Fruit fly (Drosophila melanogaster) whole organism, embryonic: ENCODE results near the gene CG32099.

Experiments used
- Awh ChIP-seq: fragments of 200-800 bp; sonication (Bioruptor generic); IDR thresholded peaks from 2 replicates; pipeline ENCODE4, ENCODE4 v1.3.6; 2022; ENCODE audit warnings: missing biosample characterization, missing genetic modification characterization
- B-H1 ChIP-seq: fragments of 200-800 bp; sonication (Bioruptor generic); IDR thresholded peaks from 3 replicates; pipeline ENCODE4 v1.3.6; 2022; ENCODE audit warnings: missing biosample characterization, missing genetic modification characterization
- BEAF-32 ChIP-seq: fragments of 200-800 bp; sonication (Bioruptor generic); optimal IDR thresholded peaks from 3 replicates; lab custom pipeline; 2017; ENCODE audit warnings: missing biosample characterization, missing genetic modification characterization, mild to moderate bottlenecking, moderate library complexity, missing genetic modification reagents
- BtbVII ChIP-seq: fragments of 200-800 bp; sonication (Bioruptor generic); optimal IDR thresholded peaks from 3 replicates; lab custom pipeline; 2017; ENCODE audit warnings: missing biosample characterization, mild to moderate bottlenecking, missing genetic modification characterization
- CG10979 ChIP-seq: fragments of 200-800 bp; sonication (Bioruptor generic); optimal IDR thresholded peaks from 2 replicates; lab custom pipeline; 2018; ENCODE audit warnings: missing biosample characterization, mild to moderate bottlenecking, missing genetic modification characterization, moderate library complexity
- CG11247 ChIP-seq: fragments of 200-800 bp; sonication (Bioruptor generic); IDR thresholded peaks from 2 replicates; pipeline ENCODE4 v1.3.6; 2022; ENCODE audit warnings: missing biosample characterization, missing genetic modification characterization
- CG12155 ChIP-seq: fragments of 200-800 bp; sonication (Bioruptor generic); optimal IDR thresholded peaks from 3 replicates; lab custom pipeline; 2016; ENCODE audit warnings: missing biosample characterization, missing genetic modification characterization
- CG13775 ChIP-seq: fragments of 200-800 bp; sonication (Bioruptor generic); optimal IDR thresholded peaks from 3 replicates; lab custom pipeline; 2017; ENCODE audit warnings: missing biosample characterization, mild to moderate bottlenecking, missing genetic modification characterization
- CG14441 ChIP-seq: fragments of 200-800 bp; sonication (Bioruptor generic); IDR thresholded peaks from 2 replicates; pipeline ENCODE4 v1.3.6; 2022; ENCODE audit warnings: missing biosample characterization, missing genetic modification characterization
- CG1529 ChIP-seq: fragments of 200-800 bp; sonication (Bioruptor generic); optimal IDR thresholded peaks from 3 replicates; lab custom pipeline; 2018; ENCODE audit warnings: missing biosample characterization, missing genetic modification characterization
- CG16813 ChIP-seq: fragments of 200-800 bp; sonication (Bioruptor generic); IDR thresholded peaks from 3 replicates; pipeline ENCODE4 v1.3.6; 2022; ENCODE audit warnings: missing biosample characterization, missing genetic modification characterization; ENCODE audit not compliant: partially characterized antibody
- CG16863 ChIP-seq: fragments of 200-800 bp; sonication (Bioruptor generic); optimal IDR thresholded peaks from 3 replicates; lab custom pipeline; 2016; ENCODE audit warnings: missing biosample characterization, missing genetic modification characterization
- CG17359 ChIP-seq: fragments of 200-800 bp; sonication (Bioruptor generic); optimal IDR thresholded peaks from 3 replicates; lab custom pipeline; 2018; ENCODE audit warnings: missing biosample characterization, mild to moderate bottlenecking, missing genetic modification characterization, moderate library complexity
- CG17385 ChIP-seq: fragments of 200-800 bp; sonication (Bioruptor generic); optimal IDR thresholded peaks from 3 replicates; lab custom pipeline; 2018; ENCODE audit warnings: missing biosample characterization, mild to moderate bottlenecking, missing genetic modification characterization
- CG31388 ChIP-seq: fragments of 200-800 bp; sonication (Bioruptor generic); optimal IDR thresholded peaks from 2 replicates; lab custom pipeline; 2016; ENCODE audit warnings: missing biosample characterization, missing genetic modification characterization
- CG3726 ChIP-seq: fragments of 200-800 bp; sonication (Bioruptor generic); IDR thresholded peaks from 3 replicates; pipeline ENCODE4, ENCODE4 v1.3.6; 2022; ENCODE audit warnings: missing biosample characterization, missing genetic modification characterization
- CG3995 ChIP-seq: fragments of 200-800 bp; sonication (Bioruptor generic); optimal IDR thresholded peaks from 3 replicates; lab custom pipeline; 2016; ENCODE audit warnings: missing biosample characterization, missing genetic modification characterization
- CG43689 ChIP-seq: fragments of 200-800 bp; sonication (Bioruptor generic); IDR thresholded peaks from 2 replicates; pipeline ENCODE4 v1.3.6; 2022; ENCODE audit warnings: missing biosample characterization, missing genetic modification characterization
- CG7357 ChIP-seq: fragments of 200-800 bp; sonication (Bioruptor generic); IDR thresholded peaks from 3 replicates; pipeline ENCODE4 v1.3.6; 2022; ENCODE audit warnings: missing biosample characterization, missing genetic modification characterization
- CG7786 ChIP-seq: fragments of 200-800 bp; sonication (Bioruptor generic); optimal IDR thresholded peaks from 2 replicates; lab custom pipeline; 2016; ENCODE audit warnings: missing biosample characterization, missing genetic modification characterization
- CG7928 ChIP-seq: fragments of 200-800 bp; sonication (Bioruptor generic); optimal IDR thresholded peaks from 2 replicates; lab custom pipeline; 2017; ENCODE audit warnings: missing biosample characterization, mild to moderate bottlenecking, missing genetic modification characterization
- CHES-1-like ChIP-seq: fragments of 200-800 bp; sonication (Bioruptor generic); optimal IDR thresholded peaks from 2 replicates; lab custom pipeline; 2016; ENCODE audit warnings: missing biosample characterization, missing genetic modification characterization
- Dad ChIP-seq: fragments of 200-800 bp; sonication (Bioruptor generic); optimal IDR thresholded peaks from 3 replicates; lab custom pipeline; 2016; ENCODE audit warnings: missing biosample characterization, missing genetic modification characterization
- HLH4C ChIP-seq: fragments of 200-800 bp; sonication (Bioruptor generic); IDR thresholded peaks from 3 replicates; pipeline ENCODE4 v1.3.6; 2022; ENCODE audit warnings: missing biosample characterization, missing genetic modification characterization; ENCODE audit not compliant: partially characterized antibody
- HmgZ ChIP-seq: fragments of 200-800 bp; sonication (Bioruptor generic); optimal IDR thresholded peaks from 2 replicates; lab custom pipeline; 2018; ENCODE audit warnings: missing biosample characterization, mild to moderate bottlenecking, missing genetic modification characterization
- Hr78 ChIP-seq, 2 experiments: fragments of 200-800 bp in 1 of 2; fragments of >200 bp in 1 of 2; sonication (Bioruptor generic) in 1 of 2; optimal IDR thresholded peaks; 2 replicates each; lab custom pipeline; 2017 to 2019; ENCODE audit warnings: missing biosample characterization in 2 of 2, missing genetic modification characterization in 2 of 2, mild to moderate bottlenecking in 1 of 2, moderate library complexity in 1 of 2
- Max ChIP-seq: fragments of 200-800 bp; sonication (Bioruptor generic); optimal IDR thresholded peaks from 2 replicates; lab custom pipeline; 2016; ENCODE audit warnings: missing biosample characterization, mild to moderate bottlenecking, missing genetic modification characterization
- NfI ChIP-seq: fragments of 200-800 bp; sonication (Bioruptor generic); optimal IDR thresholded peaks from 3 replicates; lab custom pipeline; 2018; ENCODE audit warnings: missing biosample characterization, mild to moderate bottlenecking, missing genetic modification characterization, moderate library complexity
- Six4 ChIP-seq: fragments of 200-800 bp; sonication (Bioruptor generic); optimal IDR thresholded peaks from 2 replicates; lab custom pipeline; 2016; ENCODE audit warnings: missing biosample characterization, missing genetic modification characterization
- Sry-δ ChIP-seq: fragments of 200-800 bp; sonication (Bioruptor generic); optimal IDR thresholded peaks from 2 replicates; lab custom pipeline; 2016; ENCODE audit warnings: missing biosample characterization, missing genetic modification characterization
- Stat92E ChIP-seq, 3 experiments: fragments of >200 bp in 2 of 3; fragments of 200-800 bp in 1 of 3; sonication (Bioruptor generic) in 1 of 3; optimal IDR thresholded peaks; 2 replicates each; lab custom pipeline; 2017 to 2019; ENCODE audit warnings: missing biosample characterization in 3 of 3, missing genetic modification characterization in 3 of 3, mild to moderate bottlenecking in 1 of 3, moderate library complexity in 1 of 3
- ap ChIP-seq: fragments of 200-800 bp; sonication (Bioruptor generic); IDR thresholded peaks from 2 replicates; pipeline ENCODE4 v1.3.6; 2022; ENCODE audit warnings: missing biosample characterization, missing genetic modification characterization
- chif ChIP-seq, 2 experiments: fragments of 200-800 bp; sonication (Bioruptor generic); optimal IDR thresholded peaks; 3 replicates each; lab custom pipeline; 2016; ENCODE audit warnings: missing biosample characterization in 2 of 2, missing genetic modification characterization in 2 of 2
- crc ChIP-seq: fragments of 200-800 bp; sonication (Bioruptor generic); optimal IDR thresholded peaks from 2 replicates; lab custom pipeline; 2016; ENCODE audit warnings: missing biosample characterization, missing genetic modification characterization
- dmrt11E ChIP-seq: fragments of 200-800 bp; sonication (Bioruptor generic); optimal IDR thresholded peaks from 3 replicates; lab custom pipeline; 2018; ENCODE audit warnings: missing biosample characterization, mild to moderate bottlenecking, missing genetic modification characterization, moderate library complexity
- dmrt99B ChIP-seq: fragments of 200-800 bp; sonication (Bioruptor generic); optimal IDR thresholded peaks from 2 replicates; lab custom pipeline; 2018; ENCODE audit warnings: missing biosample characterization, mild to moderate bottlenecking, missing genetic modification characterization, moderate library complexity
- ems ChIP-seq: fragments of 200-800 bp; sonication (Bioruptor generic); optimal IDR thresholded peaks from 3 replicates; lab custom pipeline; 2016; ENCODE audit warnings: missing biosample characterization, missing genetic modification characterization
- ftz-f1 ChIP-seq: fragments of 200-800 bp; sonication (Bioruptor generic); optimal IDR thresholded peaks from 2 replicates; lab custom pipeline; 2016; ENCODE audit warnings: missing biosample characterization, missing genetic modification characterization
- gem ChIP-seq: fragments of 200-800 bp; sonication (Bioruptor generic); optimal IDR thresholded peaks from 2 replicates; lab custom pipeline; 2019; ENCODE audit warnings: missing biosample characterization, mild to moderate bottlenecking, missing genetic modification characterization, moderate library complexity
- gro ChIP-seq: fragments of 200-800 bp; sonication (Bioruptor generic); optimal IDR thresholded peaks from 2 replicates; lab custom pipeline; 2016; ENCODE audit warnings: missing biosample characterization, missing genetic modification characterization
- lola ChIP-seq, 3 experiments: fragments of >200 bp in 2 of 3; fragments of 200-800 bp in 1 of 3; sonication (Bioruptor generic) in 1 of 3; optimal IDR thresholded peaks; 2 replicates each; lab custom pipeline; 2017 to 2019; ENCODE audit warnings: missing biosample characterization in 3 of 3, missing genetic modification characterization in 3 of 3, mild to moderate bottlenecking in 1 of 3, moderate library complexity in 1 of 3
- pfk ChIP-seq: fragments of 200-800 bp; sonication (Bioruptor generic); optimal IDR thresholded peaks from 2 replicates; lab custom pipeline; 2018; ENCODE audit warnings: missing biosample characterization, mild to moderate bottlenecking, missing genetic modification characterization, moderate library complexity
- row ChIP-seq: fragments of 200-800 bp; sonication (Bioruptor generic); IDR thresholded peaks from 3 replicates; pipeline ENCODE4 v1.3.6; 2022; ENCODE audit warnings: missing biosample characterization, missing genetic modification characterization
- sisA ChIP-seq: fragments of 200-800 bp; sonication (Bioruptor generic); IDR thresholded peaks from 2 replicates; pipeline ENCODE4 v1.3.6; 2022; ENCODE audit warnings: missing biosample characterization, missing genetic modification characterization
- slbo ChIP-seq: fragments of 200-800 bp; sonication (Bioruptor generic); IDR thresholded peaks from 2 replicates; pipeline ENCODE4 v1.3.6; 2022; ENCODE audit warnings: missing biosample characterization, missing genetic modification characterization
- sna ChIP-seq: fragments of 200-800 bp; sonication (Bioruptor generic); IDR thresholded peaks from 2 replicates; pipeline ENCODE4 v1.3.6; 2022; ENCODE audit warnings: missing biosample characterization, missing genetic modification characterization; ENCODE audit not compliant: partially characterized antibody
- ssp ChIP-seq: fragments of 200-800 bp; sonication (Bioruptor generic); IDR thresholded peaks from 2 replicates; pipeline ENCODE4 v1.3.6; 2022; ENCODE audit warnings: missing biosample characterization, missing genetic modification characterization
- tio ChIP-seq: fragments of 200-800 bp; sonication (Bioruptor generic); optimal IDR thresholded peaks from 2 replicates; lab custom pipeline; 2017; ENCODE audit warnings: missing biosample characterization, missing genetic modification characterization, inconsistent platforms
- usp ChIP-seq: fragments of >200 bp; optimal IDR thresholded peaks from 2 replicates; lab custom pipeline; 2017; ENCODE audit warnings: missing biosample characterization, missing genetic modification characterization
- vnd ChIP-seq: fragments of 200-800 bp; sonication (Bioruptor generic); IDR thresholded peaks from 3 replicates; pipeline ENCODE4 v1.3.6; 2022; ENCODE audit warnings: missing biosample characterization, missing genetic modification characterization; ENCODE audit not compliant: partially characterized antibody

The CG32099 gene

dm6 chr3L:12131918-12132317 is 17.2 kb upstream of the CG32099 start, which contains the start of gene DEF8 (continued):
- TF ChIP-seq CG31388 (GFP tag; lab: Kevin White, UChicago) (no peak), lola (GFP tag; optimal IDR thresholded peaks at IDR 0.05; lab: Kevin White, UChicago) (peak in 1 of 3 experiments; percentile 91), CG17359 (tag; lab: Kevin White, UChicago) (peak; percentile 91), row (GFP tag; lab: Robert Waterston, UW) (peak; percentile 90), NfI (GFP tag; lab: Kevin White, UChicago) (peak; percentile 77), CHES-1-like (GFP tag; lab: Kevin White, UChicago) (peak; percentile 12), CG17385 (peak; percentile 81), sisA (GFP tag; lab: Robert Waterston, UW) (peak; percentile 78), ems (GFP tag; lab: Kevin White, UChicago) (no peak), CG16863 (GFP tag; lab: Kevin White, UChicago) (peak; percentile 45), CG7357 (GFP tag; lab: Robert Waterston, UW) (no peak), Sry-δ (GFP tag; lab: Kevin White, UChicago) (peak; percentile 44), CG16813 (GFP tag; lab: Robert Waterston, UW) (peak; percentile 41; the same call in 1 of the 3 replicates), Awh (peak; percentile 90), gem (tag; lab: Kevin White, UChicago) (peak; percentile 92), Six4 (GFP tag; lab: Kevin White, UChicago) (peak; percentile 51), ssp (GFP tag; lab: Robert Waterston, UW) (peak; percentile 77), crc (GFP tag; lab: Kevin White, UChicago) (no peak), Dad (peak; percentile 60), CG10979 (peak; percentile 92), CG11247 (peak; percentile 62), chif (GFP tag; optimal IDR thresholded peaks at IDR 0.05; lab: Kevin White, UChicago) (peak; percentile 27 to 66), BtbVII (GFP tag; lab: Kevin White, UChicago) (peak; percentile 61), Stat92E (GFP tag; optimal IDR thresholded peaks at IDR 0.05; lab: Kevin White, UChicago) (no peak), BEAF-32 (GFP tag; lab: Kevin White, UChicago) (peak; percentile 39), CG14441 (GFP tag; lab: Robert Waterston, UW) (peak; percentile 76), ftz-f1 (GFP tag; lab: Kevin White, UChicago) (peak; percentile 94), tio (GFP tag; lab: Kevin White, UChicago) (peak; percentile 65), Hr78 (GFP tag; optimal IDR thresholded peaks at IDR 0.05; lab: Kevin White, UChicago) (no peak), B-H1 (GFP tag; lab: Robert Waterston, UW) (peak; percentile 76), Max (GFP tag; lab: Kevin White, UChicago) (peak; percentile 76), sna (GFP tag; lab: Robert Waterston, UW) (no peak), CG7928 (GFP tag; lab: Kevin White, UChicago) (peak; percentile 97), dmrt99B (tag; lab: Kevin White, UChicago) (peak; percentile 83), slbo (peak; percentile 88), CG3995 (GFP tag; lab: Kevin White, UChicago) (no peak), vnd (GFP tag; lab: Robert Waterston, UW) (no peak), HLH4C (GFP tag; lab: Robert Waterston, UW) (no peak), gro (GFP tag; lab: Kevin White, UChicago) (peak; percentile 36), HmgZ (peak; percentile 81), ap (peak; percentile 87), CG13775 (GFP tag; lab: Kevin White, UChicago) (peak; percentile 81), CG12155 (GFP tag; lab: Kevin White, UChicago) (peak; percentile 70), CG7786 (GFP tag; lab: Kevin White, UChicago) (peak; percentile 3), CG3726 (peak; percentile 49; the same call in 1 of the 3 replicates), CG1529 (peak; percentile 57), CG43689 (GFP tag; lab: Robert Waterston, UW) (peak; percentile 73), pfk (no peak), dmrt11E (peak; percentile 91), usp (no peak)
